Fruit fly (Drosophila melanogaster): ENCODE measurements around the gene CG16727.

dm6 chr3R:19598855-19599254 lies 14.3 kb upstream of the CG16727 start, which contains the start of gene Cpr92A:
- TF ChIP-seq h (optimal IDR thresholded peaks at IDR 0.05) (no peak), psq (optimal IDR thresholded peaks at IDR 0.05) (no peak), Sin3A (optimal IDR thresholded peaks at IDR 0.05) (no peak), Myc (optimal IDR thresholded peaks at IDR 0.05) (no peak), insv (optimal IDR thresholded peaks at IDR 0.05) (no peak)
